Worm (Caenorhabditis elegans) whole organism, late embryonic: ENCODE measurements around the gene rps-11.

ENCODE experiments used
- ceh-14 ChIP-seq: sonication (generic microtip); optimal IDR thresholded peaks from 2 replicates; lab custom pipeline; 2016; ENCODE audit warnings: missing genotype, missing genetic modification characterization, missing compliant biosample characterization
- fkh-10 ChIP-seq: fragments of 150-350 bp; optimal IDR thresholded peaks from 2 replicates; lab custom pipeline; 2014; ENCODE audit warnings: missing biosample characterization, missing genetic modification reagents, missing genetic modification characterization
- hlh-30 ChIP-seq: sonication (generic microtip); optimal IDR thresholded peaks from 2 replicates; lab custom pipeline; 2017; ENCODE audit warnings: antibody characterized with exemption, missing genetic modification characterization, missing compliant biosample characterization; ENCODE audit not compliant: insufficient read depth
- lin-11 ChIP-seq: fragments of 200-800 bp; sonication (Bioruptor generic); optimal IDR thresholded peaks from 2 replicates; lab custom pipeline; 2018; ENCODE audit warnings: mild to moderate bottlenecking, missing genetic modification characterization, missing compliant biosample characterization

ce11 chrIV:11597079-11597478 is 5.4 kb upstream of the rps-11 start:
- TF ChIP-seq ceh-14 (tag; lab: Kevin White, UChicago) (no peak), lin-11 (tag; lab: Kevin White, UChicago) (no peak), fkh-10 (no peak), hlh-30 (tag; lab: Kevin White, UChicago) (no peak)
